Fruit fly (Drosophila melanogaster) whole organism, embryonic: ENCODE results near the gene CG4267.

Source experiments
- Abd-B ChIP-seq: fragments of 200-800 bp; sonication (Bioruptor generic); optimal IDR thresholded peaks from 2 replicates; lab custom pipeline; 2018; ENCODE audit warnings: missing biosample characterization, mild to moderate bottlenecking, missing genetic modification characterization, moderate library complexity
- Blimp-1 ChIP-seq: fragments of 200-800 bp; sonication (Bioruptor generic); optimal IDR thresholded peaks from 3 replicates; lab custom pipeline; 2018; ENCODE audit warnings: missing biosample characterization, missing genetic modification characterization, mild to moderate bottlenecking, moderate library complexity, missing genetic modification reagents
- BtbVII ChIP-seq: fragments of 200-800 bp; sonication (Bioruptor generic); optimal IDR thresholded peaks from 3 replicates; lab custom pipeline; 2017; ENCODE audit warnings: missing biosample characterization, mild to moderate bottlenecking, missing genetic modification characterization
- Bteb2 ChIP-seq: fragments of 200-800 bp; sonication (Bioruptor generic); optimal IDR thresholded peaks from 2 replicates; lab custom pipeline; 2016; ENCODE audit warnings: missing biosample characterization, missing genetic modification characterization
- CG10979 ChIP-seq: fragments of 200-800 bp; sonication (Bioruptor generic); optimal IDR thresholded peaks from 2 replicates; lab custom pipeline; 2018; ENCODE audit warnings: missing biosample characterization, mild to moderate bottlenecking, missing genetic modification characterization, moderate library complexity
- CG13287 ChIP-seq: fragments of 200-800 bp; sonication (Bioruptor generic); IDR thresholded peaks from 2 replicates; pipeline ENCODE4 v1.3.6; 2022; ENCODE audit warnings: missing biosample characterization, missing genetic modification characterization; ENCODE audit not compliant: partially characterized antibody
- CG13894 ChIP-seq: fragments of 200-800 bp; sonication (Bioruptor generic); optimal IDR thresholded peaks from 3 replicates; lab custom pipeline; 2018; ENCODE audit warnings: missing biosample characterization, mild to moderate bottlenecking, missing genetic modification characterization, moderate library complexity
- CG14710 ChIP-seq: fragments of 200-800 bp; sonication (Bioruptor generic); optimal IDR thresholded peaks from 3 replicates; lab custom pipeline; 2019; ENCODE audit warnings: missing biosample characterization, mild to moderate bottlenecking, missing genetic modification characterization, moderate library complexity
- CG15514 ChIP-seq: fragments of 200-800 bp; sonication (Bioruptor generic); optimal IDR thresholded peaks from 3 replicates; lab custom pipeline; 2017; ENCODE audit warnings: missing biosample characterization, missing genetic modification characterization, mild to moderate bottlenecking, moderate library complexity, missing genetic modification reagents
- CG2116 ChIP-seq: fragments of 200-800 bp; sonication (Bioruptor generic); optimal IDR thresholded peaks from 3 replicates; lab custom pipeline; 2018; ENCODE audit warnings: missing biosample characterization, mild to moderate bottlenecking, missing genetic modification characterization
- CG2712 ChIP-seq: fragments of 200-800 bp; optimal IDR thresholded peaks from 3 replicates; lab custom pipeline; 2019; ENCODE audit warnings: missing biosample characterization, mild to moderate bottlenecking, missing genetic modification characterization, moderate library complexity
- CG30020 ChIP-seq: fragments of 200-800 bp; optimal IDR thresholded peaks from 2 replicates; lab custom pipeline; 2019; ENCODE audit warnings: missing biosample characterization, mild to moderate bottlenecking, missing genetic modification characterization, moderate library complexity
- CG30403 ChIP-seq: fragments of 200-800 bp; sonication (Bioruptor generic); optimal IDR thresholded peaks from 3 replicates; lab custom pipeline; 2016; ENCODE audit warnings: missing biosample characterization, missing genetic modification characterization
- CG33557 ChIP-seq: fragments of 200-800 bp; sonication (Bioruptor generic); optimal IDR thresholded peaks from 2 replicates; lab custom pipeline; 2019; ENCODE audit warnings: missing biosample characterization, mild to moderate bottlenecking, missing genetic modification characterization, moderate library complexity
- CG34376 ChIP-seq: fragments of 200-800 bp; sonication (Bioruptor generic); optimal IDR thresholded peaks from 2 replicates; lab custom pipeline; 2018; ENCODE audit warnings: missing biosample characterization, mild to moderate bottlenecking, missing genetic modification characterization
- CG34422 ChIP-seq: fragments of 200-800 bp; sonication (Bioruptor generic); IDR thresholded peaks from 3 replicates; pipeline ENCODE4 v1.3.6; 2022; ENCODE audit warnings: missing biosample characterization, missing genetic modification characterization
- CG4404 ChIP-seq: fragments of 200-800 bp; sonication (Bioruptor generic); IDR thresholded peaks from 2 replicates; pipeline ENCODE4 v1.3.6; 2022; ENCODE audit warnings: missing biosample characterization, missing genetic modification characterization
- CG6791 ChIP-seq: fragments of 200-800 bp; sonication (Bioruptor generic); IDR thresholded peaks from 3 replicates; pipeline ENCODE4 v1.3.6; 2022; ENCODE audit warnings: missing biosample characterization, missing genetic modification characterization; ENCODE audit not compliant: partially characterized antibody
- CG7556 ChIP-seq: fragments of 200-800 bp; sonication (Bioruptor generic); optimal IDR thresholded peaks from 2 replicates; lab custom pipeline; 2017; ENCODE audit warnings: missing biosample characterization, mild to moderate bottlenecking, missing genetic modification characterization
- CG7839 ChIP-seq: fragments of 200-800 bp; sonication (Bioruptor generic); optimal IDR thresholded peaks from 3 replicates; lab custom pipeline; 2018; ENCODE audit warnings: missing biosample characterization, mild to moderate bottlenecking, missing genetic modification characterization, moderate library complexity
- CG9727 ChIP-seq: fragments of 200-800 bp; sonication (Bioruptor generic); optimal IDR thresholded peaks from 3 replicates; lab custom pipeline; 2017; ENCODE audit warnings: missing biosample characterization, mild to moderate bottlenecking, missing genetic modification characterization
- CoRest ChIP-seq: fragments of 200-800 bp; sonication (Bioruptor generic); optimal IDR thresholded peaks from 3 replicates; lab custom pipeline; 2018; ENCODE audit warnings: missing biosample characterization, mild to moderate bottlenecking, missing genetic modification characterization, moderate library complexity
- CrebB ChIP-seq: fragments of 200-800 bp; sonication (Bioruptor generic); optimal IDR thresholded peaks from 3 replicates; lab custom pipeline; 2018; ENCODE audit warnings: missing biosample characterization, mild to moderate bottlenecking, missing genetic modification characterization
- Dll ChIP-seq: fragments of 200-800 bp; sonication (Bioruptor generic); IDR thresholded peaks from 4 replicates; pipeline ENCODE4 v1.3.6; 2022; ENCODE audit warnings: missing biosample characterization, missing genetic modification characterization; ENCODE audit not compliant: partially characterized antibody
- HLH4C ChIP-seq: fragments of 200-800 bp; sonication (Bioruptor generic); IDR thresholded peaks from 3 replicates; pipeline ENCODE4 v1.3.6; 2022; ENCODE audit warnings: missing biosample characterization, missing genetic modification characterization; ENCODE audit not compliant: partially characterized antibody
- Max ChIP-seq: fragments of 200-800 bp; sonication (Bioruptor generic); optimal IDR thresholded peaks from 2 replicates; lab custom pipeline; 2016; ENCODE audit warnings: missing biosample characterization, mild to moderate bottlenecking, missing genetic modification characterization
- Nf-YC ChIP-seq: fragments of 200-800 bp; optimal IDR thresholded peaks from 3 replicates; lab custom pipeline; 2019; ENCODE audit warnings: missing biosample characterization, mild to moderate bottlenecking, missing genetic modification characterization, moderate library complexity
- YL-1 ChIP-seq: fragments of 200-800 bp; sonication (Bioruptor generic); optimal IDR thresholded peaks from 3 replicates; lab custom pipeline; 2017; ENCODE audit warnings: missing biosample characterization, mild to moderate bottlenecking, missing genetic modification characterization
- amos ChIP-seq: fragments of 200-800 bp; sonication (Bioruptor generic); IDR thresholded peaks from 2 replicates; pipeline ENCODE4 v1.3.6; 2022; ENCODE audit warnings: missing biosample characterization, missing genetic modification characterization; ENCODE audit not compliant: partially characterized antibody
- ato ChIP-seq: fragments of 200-800 bp; sonication (Bioruptor generic); IDR thresholded peaks from 2 replicates; pipeline ENCODE4 v1.3.6; 2022; ENCODE audit warnings: missing biosample characterization, missing genetic modification characterization; ENCODE audit not compliant: partially characterized antibody
- bigmax ChIP-seq: fragments of 200-800 bp; sonication (Bioruptor generic); optimal IDR thresholded peaks from 2 replicates; lab custom pipeline; 2018; ENCODE audit warnings: missing biosample characterization, mild to moderate bottlenecking, missing genetic modification characterization
- dpn ChIP-seq, 2 experiments: fragments of 200-800 bp; sonication (Bioruptor generic); optimal IDR thresholded peaks; 3 replicates each; lab custom pipeline; 2016; ENCODE audit warnings: missing biosample characterization in 2 of 2, missing genetic modification characterization in 2 of 2
- en ChIP-seq: fragments of 200-800 bp; sonication (Bioruptor generic); optimal IDR thresholded peaks from 2 replicates; lab custom pipeline; 2016; ENCODE audit warnings: missing biosample characterization, missing genetic modification characterization
- ewg ChIP-seq: fragments of 200-800 bp; sonication (Bioruptor generic); optimal IDR thresholded peaks from 3 replicates; lab custom pipeline; 2017; ENCODE audit warnings: mild to moderate bottlenecking, missing biosample characterization, missing genetic modification reagents, missing genetic modification characterization
- kni ChIP-seq: fragments of 200-800 bp; sonication (Bioruptor generic); optimal IDR thresholded peaks from 3 replicates; lab custom pipeline; 2017; ENCODE audit warnings: mild to moderate bottlenecking, missing biosample characterization, missing genetic modification reagents, missing genetic modification characterization
- lbe ChIP-seq: fragments of 200-800 bp; sonication (Bioruptor generic); optimal IDR thresholded peaks from 2 replicates; lab custom pipeline; 2016; ENCODE audit warnings: missing biosample characterization, mild to moderate bottlenecking, missing genetic modification characterization
- mld ChIP-seq: fragments of 200-800 bp; sonication (Bioruptor generic); IDR thresholded peaks from 3 replicates; pipeline ENCODE4 v1.3.6; 2022; ENCODE audit warnings: missing biosample characterization, missing genetic modification characterization; ENCODE audit not compliant: partially characterized antibody
- oc ChIP-seq: fragments of 200-800 bp; sonication (Bioruptor generic); optimal IDR thresholded peaks from 2 replicates; lab custom pipeline; 2018; ENCODE audit warnings: missing biosample characterization, mild to moderate bottlenecking, missing genetic modification characterization, moderate library complexity
- pita ChIP-seq: fragments of 200-800 bp; sonication (Bioruptor generic); optimal IDR thresholded peaks from 2 replicates; lab custom pipeline; 2017; ENCODE audit warnings: missing biosample characterization, mild to moderate bottlenecking, missing genetic modification characterization
- pzg ChIP-seq: fragments of 200-800 bp; sonication (Bioruptor generic); optimal IDR thresholded peaks from 3 replicates; lab custom pipeline; 2018; ENCODE audit warnings: missing biosample characterization, mild to moderate bottlenecking, missing genetic modification characterization, moderate library complexity
- run ChIP-seq: fragments of 200-800 bp; sonication (Bioruptor generic); optimal IDR thresholded peaks from 3 replicates; lab custom pipeline; 2018; ENCODE audit warnings: missing biosample characterization, mild to moderate bottlenecking, missing genetic modification characterization
- sc ChIP-seq, 3 experiments: fragments of >200 bp in 2 of 3; fragments of 200-800 bp in 1 of 3; sonication (Bioruptor generic) in 1 of 3; optimal IDR thresholded peaks; 2 replicates in 2 of 3; 3 replicates in 1 of 3; lab custom pipeline; 2017; ENCODE audit warnings: mild to moderate bottlenecking in 1 of 3, missing biosample characterization in 1 of 3, missing genetic modification characterization in 1 of 3, missing genetic modification reagents in 1 of 3
- tio ChIP-seq: fragments of 200-800 bp; sonication (Bioruptor generic); optimal IDR thresholded peaks from 2 replicates; lab custom pipeline; 2017; ENCODE audit warnings: missing biosample characterization, missing genetic modification characterization, inconsistent platforms
- trem ChIP-seq: fragments of 200-800 bp; optimal IDR thresholded peaks from 3 replicates; lab custom pipeline; 2019; ENCODE audit warnings: missing biosample characterization, mild to moderate bottlenecking, missing genetic modification characterization, moderate library complexity
- tx ChIP-seq: fragments of 200-800 bp; sonication (Bioruptor generic); optimal IDR thresholded peaks from 2 replicates; lab custom pipeline; 2016; ENCODE audit warnings: missing biosample characterization, missing genetic modification characterization
- zen ChIP-seq: fragments of 200-800 bp; sonication (Bioruptor generic); optimal IDR thresholded peaks from 3 replicates; lab custom pipeline; 2018; ENCODE audit warnings: missing biosample characterization, mild to moderate bottlenecking, missing genetic modification characterization, moderate library complexity
- zen2 ChIP-seq: fragments of 200-800 bp; sonication (Bioruptor generic); IDR thresholded peaks from 3 replicates; pipeline ENCODE4 v1.3.6; 2022; ENCODE audit warnings: missing biosample characterization, missing genetic modification characterization; ENCODE audit not compliant: partially characterized antibody

Gene CG4267

dm6 chr2L:2214004-2214403 lies 28.2 kb upstream of the CG4267 start, which contains the start of the genes Uch and CG34174 (continued):
- TF ChIP-seq HLH4C (GFP tag; lab: Robert Waterston, UW) (peak; percentile 73), CrebB (tag; lab: Kevin White, UChicago) (no peak), Nf-YC (tag; lab: Kevin White, UChicago) (peak; percentile 27), ewg (GFP tag; lab: Kevin White, UChicago) (peak; percentile 25), Abd-B (GFP tag; lab: Kevin White, UChicago) (peak; percentile 44), dpn (GFP tag; optimal IDR thresholded peaks at IDR 0.05; lab: Kevin White, UChicago) (peak in 1 of 2 experiments; percentile 31), oc (no peak), trem (tag; lab: Kevin White, UChicago) (peak; percentile 59), CG13894 (peak; percentile 61), kni (peak; percentile 18), lbe (GFP tag; lab: Kevin White, UChicago) (peak; percentile 43), tio (no peak), Max (GFP tag; lab: Kevin White, UChicago) (peak; percentile 20), CG2116 (GFP tag; lab: Kevin White, UChicago) (peak; percentile 64), CG34422 (GFP tag; lab: Robert Waterston, UW) (peak; percentile 55; the same call in 1 of the 3 replicates), CG15514 (GFP tag; lab: Kevin White, UChicago) (peak; percentile 44), CG13287 (GFP tag; lab: Robert Waterston, UW) (peak; percentile 87), CG34376 (peak; percentile 21), CG7556 (GFP tag; lab: Kevin White, UChicago) (no peak), pita (GFP tag; lab: Kevin White, UChicago) (no peak), bigmax (GFP tag; lab: Kevin White, UChicago) (no peak), en (GFP tag; lab: Kevin White, UChicago) (no peak), CG7839 (tag; lab: Kevin White, UChicago) (no peak), sc (optimal IDR thresholded peaks at IDR 0.05; lab: Kevin White, UChicago) (no peak), sc (GFP tag; optimal IDR thresholded peaks at IDR 0.05; lab: Kevin White, UChicago) (no peak), pzg (GFP tag; lab: Kevin White, UChicago) (peak; percentile 78), amos (peak; percentile 67; the same call in 1 of the 2 replicates), zen2 (peak; percentile 65; the same call in 2 of the 3 replicates), CG10979 (peak; percentile 10), BtbVII (GFP tag; lab: Kevin White, UChicago) (peak; percentile 15), CG2712 (tag; lab: Kevin White, UChicago) (peak; percentile 23), ato (GFP tag; lab: Robert Waterston, UW) (0 out of 2 replicates have a peak, but pooled peaks have one; percentile 39), CoRest (peak; percentile 29), CG33557 (peak; percentile 32), CG30020 (peak; percentile 32), run (tag; lab: Kevin White, UChicago) (no peak), mld (GFP tag; lab: Robert Waterston, UW) (no peak), zen (tag; lab: Kevin White, UChicago) (peak; percentile 46), CG4404 (no peak), tx (GFP tag; lab: Kevin White, UChicago) (no peak), CG6791 (peak; percentile 65), CG14710 (peak; percentile 100), Blimp-1 (GFP tag; lab: Kevin White, UChicago) (no peak), CG9727 (GFP tag; lab: Kevin White, UChicago) (peak; percentile 12), Bteb2 (GFP tag; lab: Kevin White, UChicago) (peak; percentile 3), Dll (peak; percentile 82), CG30403 (GFP tag; lab: Kevin White, UChicago) (peak; percentile 21), YL-1 (GFP tag; lab: Kevin White, UChicago) (peak; percentile 37)
